Worm (Caenorhabditis elegans) whole organism, L2 larva: ENCODE data around the gene M195.2.

Experiments
- ama-1 ChIP-seq: fragments of 150-350 bp; optimal IDR thresholded peaks from 2 replicates; lab custom pipeline; 2018; ENCODE audit warnings: inconsistent platforms
- blmp-1 ChIP-seq: sonication (generic microtip); optimal IDR thresholded peaks from 2 replicates; lab custom pipeline; 2017; ENCODE audit warnings: missing genetic modification characterization, mild to moderate bottlenecking, missing compliant biosample characterization, antibody characterized with exemption, moderate library complexity; ENCODE audit not compliant: insufficient read depth
- fos-1 ChIP-seq: fragments of 150-350 bp; optimal IDR thresholded peaks from 2 replicates; lab custom pipeline; 2014; ENCODE audit warnings: missing biosample characterization, missing genetic modification characterization
- lin-11 ChIP-seq: fragments of 150-350 bp; sonication (generic microtip); optimal IDR thresholded peaks from 2 replicates; lab custom pipeline; 2014; ENCODE audit warnings: missing biosample characterization, missing genetic modification characterization, inconsistent platforms, mixed read lengths
- mab-5 ChIP-seq: fragments of 150-350 bp; optimal IDR thresholded peaks from 2 replicates; lab custom pipeline; 2014; ENCODE audit warnings: missing biosample characterization, missing genetic modification characterization
- mdl-1 ChIP-seq, 2 experiments: fragments of 150-350 bp in 1 of 2; sonication (generic microtip) in 1 of 2; optimal IDR thresholded peaks; 2 replicates each; lab custom pipeline; 2017; ENCODE audit warnings: missing biosample characterization in 2 of 2, missing genetic modification characterization in 2 of 2
- nhr-237 ChIP-seq: fragments of 150-350 bp; optimal IDR thresholded peaks from 2 replicates; lab custom pipeline; 2014; ENCODE audit warnings: missing biosample characterization, missing genetic modification characterization
- ztf-4 ChIP-seq: fragments of 150-350 bp; optimal IDR thresholded peaks from 2 replicates; lab custom pipeline; 2014; ENCODE audit warnings: missing biosample characterization, missing genetic modification characterization

DNA sequence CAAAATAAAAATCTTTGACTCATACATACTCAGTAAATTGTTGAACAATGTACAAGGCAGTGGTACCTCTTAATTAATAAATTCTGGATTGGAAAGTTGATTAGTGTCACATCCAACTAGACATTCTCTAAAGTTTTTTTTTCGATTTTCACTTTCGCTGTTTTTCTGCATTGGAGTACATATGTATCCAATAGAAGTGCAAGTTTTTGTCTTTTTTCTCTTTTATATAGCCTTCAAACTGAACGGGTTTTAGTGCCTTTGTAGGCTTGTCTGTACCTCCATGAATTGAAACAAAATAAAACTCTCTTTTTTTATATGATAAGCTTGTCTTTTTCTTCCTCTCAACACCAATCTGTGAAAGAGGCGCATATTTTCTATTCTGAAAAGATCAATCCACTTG, 19.6 kb downstream of the M195.2 start:
- TF ChIP-seq lin-11 (tag; lab: Kevin White, UChicago) (no peak), ztf-4 (tag; lab: Kevin White, UChicago) (no peak), nhr-237 (tag; lab: Kevin White, UChicago) (no peak), mdl-1 (tag; optimal IDR thresholded peaks at IDR 0.05; lab: Kevin White, UChicago) (no peak), blmp-1 (peak; percentile 77), ama-1 (lab: Kevin White, UChicago) (no peak), mab-5 (tag; lab: Kevin White, UChicago) (no peak), fos-1 (tag; lab: Kevin White, UChicago) (no peak)
